Fruit fly (Drosophila melanogaster): Measurements from ENCODE around the gene Or85e.

- TF ChIP-seq Myc (optimal IDR thresholded peaks at IDR 0.05) (peak; percentile 50), Jra (GFP tag; optimal IDR thresholded peaks at IDR 0.05) (no peak), h (GFP tag; optimal IDR thresholded peaks at IDR 0.05) (peak; percentile 93), dmrt93B (GFP tag; optimal IDR thresholded peaks at IDR 0.05) (no peak), GATAd (GFP tag; optimal IDR thresholded peaks at IDR 0.05) (no peak), dl (GFP tag; optimal IDR thresholded peaks at IDR 0.05; ENCODE audit: insufficient read depth in 1 of 2, partially characterized antibody in 2 of 2) (no peak), Dfd (GFP tag; optimal IDR thresholded peaks at IDR 0.05) (no peak), Vsx2 (GFP tag; optimal IDR thresholded peaks at IDR 0.05; ENCODE audit: partially characterized antibody) (no peak), Abd-B (GFP tag; optimal IDR thresholded peaks at IDR 0.05) (no peak), Mio (GFP tag; optimal IDR thresholded peaks at IDR 0.05) (no peak), br (GFP tag; optimal IDR thresholded peaks at IDR 0.05) (peak; percentile 12), usp (GFP tag; optimal IDR thresholded peaks at IDR 0.05) (no peak), OdsH (GFP tag; optimal IDR thresholded peaks at IDR 0.05) (no peak), Sp1 (GFP tag; optimal IDR thresholded peaks at IDR 0.05) (peak; percentile 60)
Measured at dm6 chr3R:8659907-8660660, 24.4 kb upstream of the Or85e start.

Measured in whole organism, wandering third instar larva.